Fruit fly (Drosophila melanogaster) whole organism, embryonic: ENCODE results near the gene Scgalpha.

Experiments
- Antp ChIP-seq: fragments of 200-800 bp; sonication (Bioruptor generic); optimal IDR thresholded peaks from 3 replicates; lab custom pipeline; 2016; ENCODE audit warnings: missing biosample characterization, missing genetic modification characterization
- Bteb2 ChIP-seq: fragments of 200-800 bp; sonication (Bioruptor generic); optimal IDR thresholded peaks from 2 replicates; lab custom pipeline; 2016; ENCODE audit warnings: missing biosample characterization, missing genetic modification characterization
- CG1024 ChIP-seq: fragments of 200-800 bp; sonication (Bioruptor generic); IDR thresholded peaks from 2 replicates; pipeline ENCODE4 v1.3.6; 2022; ENCODE audit warnings: missing biosample characterization, missing genetic modification characterization
- CG10274 ChIP-seq: fragments of 200-800 bp; sonication (Bioruptor generic); optimal IDR thresholded peaks from 3 replicates; lab custom pipeline; 2017; ENCODE audit warnings: missing biosample characterization, mild to moderate bottlenecking, missing genetic modification characterization
- CG10654 ChIP-seq: fragments of 200-800 bp; sonication (Bioruptor generic); optimal IDR thresholded peaks from 2 replicates; lab custom pipeline; 2016; ENCODE audit warnings: missing biosample characterization, missing genetic modification characterization
- CG11093 ChIP-seq: fragments of 200-800 bp; sonication (Bioruptor generic); IDR thresholded peaks from 3 replicates; pipeline ENCODE4 v1.3.6; 2022; ENCODE audit warnings: missing biosample characterization, missing genetic modification characterization
- CG11504 ChIP-seq: fragments of 200-800 bp; sonication (Bioruptor generic); optimal IDR thresholded peaks from 3 replicates; lab custom pipeline; 2019; ENCODE audit warnings: missing biosample characterization, mild to moderate bottlenecking, missing genetic modification characterization, moderate library complexity
- CG14441 ChIP-seq: fragments of 200-800 bp; sonication (Bioruptor generic); IDR thresholded peaks from 2 replicates; pipeline ENCODE4 v1.3.6; 2022; ENCODE audit warnings: missing biosample characterization, missing genetic modification characterization
- CG14965 ChIP-seq: fragments of 200-800 bp; sonication (Bioruptor generic); optimal IDR thresholded peaks from 2 replicates; lab custom pipeline; 2016; ENCODE audit warnings: missing biosample characterization, missing genetic modification characterization, borderline replicate concordance
- CG15011 ChIP-seq: fragments of 200-800 bp; sonication (Bioruptor generic); optimal IDR thresholded peaks from 3 replicates; lab custom pipeline; 2018; ENCODE audit warnings: missing biosample characterization, mild to moderate bottlenecking, missing genetic modification characterization
- CG1602 ChIP-seq: fragments of 200-800 bp; sonication (Bioruptor generic); optimal IDR thresholded peaks from 3 replicates; lab custom pipeline; 2016; ENCODE audit warnings: missing biosample characterization, missing genetic modification characterization
- CG17186 ChIP-seq: fragments of 200-800 bp; sonication (Bioruptor generic); optimal IDR thresholded peaks from 3 replicates; lab custom pipeline; 2017; ENCODE audit warnings: missing biosample characterization, missing genetic modification reagents, missing genetic modification characterization
- CG17385 ChIP-seq: fragments of 200-800 bp; sonication (Bioruptor generic); optimal IDR thresholded peaks from 3 replicates; lab custom pipeline; 2018; ENCODE audit warnings: missing biosample characterization, mild to moderate bottlenecking, missing genetic modification characterization
- CG17829 ChIP-seq: fragments of 200-800 bp; optimal IDR thresholded peaks from 2 replicates; lab custom pipeline; 2019; ENCODE audit warnings: missing biosample characterization, mild to moderate bottlenecking, missing genetic modification characterization, moderate library complexity
- CG34376 ChIP-seq: fragments of 200-800 bp; sonication (Bioruptor generic); optimal IDR thresholded peaks from 2 replicates; lab custom pipeline; 2018; ENCODE audit warnings: missing biosample characterization, mild to moderate bottlenecking, missing genetic modification characterization
- CG43689 ChIP-seq: fragments of 200-800 bp; sonication (Bioruptor generic); IDR thresholded peaks from 2 replicates; pipeline ENCODE4 v1.3.6; 2022; ENCODE audit warnings: missing biosample characterization, missing genetic modification characterization
- CG6254 ChIP-seq: fragments of 200-800 bp; sonication (Bioruptor generic); optimal IDR thresholded peaks from 3 replicates; lab custom pipeline; 2017; ENCODE audit warnings: mild to moderate bottlenecking, missing biosample characterization, missing genetic modification reagents, missing genetic modification characterization
- CG6689 ChIP-seq: fragments of 200-800 bp; sonication (Bioruptor generic); IDR thresholded peaks from 2 replicates; pipeline ENCODE4 v1.3.6; 2022; ENCODE audit warnings: missing biosample characterization, missing genetic modification characterization
- CG7786 ChIP-seq: fragments of 200-800 bp; sonication (Bioruptor generic); optimal IDR thresholded peaks from 2 replicates; lab custom pipeline; 2016; ENCODE audit warnings: missing biosample characterization, missing genetic modification characterization
- CG7928 ChIP-seq: fragments of 200-800 bp; sonication (Bioruptor generic); optimal IDR thresholded peaks from 2 replicates; lab custom pipeline; 2017; ENCODE audit warnings: missing biosample characterization, mild to moderate bottlenecking, missing genetic modification characterization
- CG8089 ChIP-seq: fragments of 200-800 bp; sonication (Bioruptor generic); optimal IDR thresholded peaks from 3 replicates; lab custom pipeline; 2016; ENCODE audit warnings: missing biosample characterization, missing genetic modification characterization
- CG8281 ChIP-seq: fragments of 200-800 bp; sonication (Bioruptor generic); optimal IDR thresholded peaks from 2 replicates; lab custom pipeline; 2018; ENCODE audit warnings: missing biosample characterization, mild to moderate bottlenecking, missing genetic modification characterization, moderate library complexity
- CG9932 ChIP-seq: fragments of 200-800 bp; sonication (Bioruptor generic); IDR thresholded peaks from 2 replicates; pipeline ENCODE4 v1.3.6; 2022; ENCODE audit warnings: missing biosample characterization, missing genetic modification characterization
- Ets97D ChIP-seq: fragments of 200-800 bp; sonication (Bioruptor generic); optimal IDR thresholded peaks from 3 replicates; lab custom pipeline; 2016; ENCODE audit warnings: missing biosample characterization, missing genetic modification characterization
- Fer2 ChIP-seq: fragments of 200-800 bp; sonication (Bioruptor generic); optimal IDR thresholded peaks from 2 replicates; lab custom pipeline; 2018; ENCODE audit warnings: missing biosample characterization, mild to moderate bottlenecking, missing genetic modification characterization, moderate library complexity
- NC2α ChIP-seq: fragments of 200-800 bp; sonication (Bioruptor generic); optimal IDR thresholded peaks from 2 replicates; lab custom pipeline; 2016; ENCODE audit warnings: missing biosample characterization, missing genetic modification characterization
- Neu2 ChIP-seq: fragments of 200-800 bp; sonication (Bioruptor generic); optimal IDR thresholded peaks from 3 replicates; lab custom pipeline; 2016; ENCODE audit warnings: missing biosample characterization, missing genetic modification characterization, borderline replicate concordance
- Ptx1 ChIP-seq: fragments of 200-800 bp; sonication (Bioruptor generic); IDR thresholded peaks from 2 replicates; pipeline ENCODE4 v1.3.6; 2022; ENCODE audit warnings: missing biosample characterization, missing genetic modification characterization
- Six4 ChIP-seq: fragments of 200-800 bp; sonication (Bioruptor generic); optimal IDR thresholded peaks from 2 replicates; lab custom pipeline; 2016; ENCODE audit warnings: missing biosample characterization, missing genetic modification characterization
- al ChIP-seq: fragments of 200-800 bp; sonication (Bioruptor generic); IDR thresholded peaks from 2 replicates; pipeline ENCODE4 v1.3.6; 2022; ENCODE audit warnings: missing biosample characterization, missing genetic modification characterization
- amos ChIP-seq: fragments of 200-800 bp; sonication (Bioruptor generic); IDR thresholded peaks from 2 replicates; pipeline ENCODE4 v1.3.6; 2022; ENCODE audit warnings: missing biosample characterization, missing genetic modification characterization; ENCODE audit not compliant: partially characterized antibody
- aop ChIP-seq: fragments of 200-800 bp; sonication (Bioruptor generic); IDR thresholded peaks from 2 replicates; pipeline ENCODE4 v1.3.6; 2022; ENCODE audit warnings: missing biosample characterization, missing genetic modification characterization
- ara ChIP-seq: fragments of 200-800 bp; sonication (Bioruptor generic); IDR thresholded peaks from 2 replicates; pipeline ENCODE4 v1.3.6; 2022; ENCODE audit warnings: missing biosample characterization, missing genetic modification characterization
- bigmax ChIP-seq: fragments of 200-800 bp; sonication (Bioruptor generic); optimal IDR thresholded peaks from 2 replicates; lab custom pipeline; 2018; ENCODE audit warnings: missing biosample characterization, mild to moderate bottlenecking, missing genetic modification characterization
- crol ChIP-seq: fragments of 200-800 bp; sonication (Bioruptor generic); IDR thresholded peaks from 2 replicates; pipeline ENCODE4 v1.3.6; 2022; ENCODE audit warnings: missing biosample characterization, missing genetic modification characterization
- emc ChIP-seq: fragments of 200-800 bp; sonication (Bioruptor generic); optimal IDR thresholded peaks from 2 replicates; lab custom pipeline; 2016; ENCODE audit warnings: missing biosample characterization, missing genetic modification characterization
- her ChIP-seq: fragments of 200-800 bp; sonication (Bioruptor generic); optimal IDR thresholded peaks from 2 replicates; lab custom pipeline; 2016; ENCODE audit warnings: missing biosample characterization, missing genetic modification characterization
- lbe ChIP-seq: fragments of 200-800 bp; sonication (Bioruptor generic); optimal IDR thresholded peaks from 2 replicates; lab custom pipeline; 2016; ENCODE audit warnings: missing biosample characterization, mild to moderate bottlenecking, missing genetic modification characterization
- lmd ChIP-seq: fragments of 200-800 bp; sonication (Bioruptor generic); IDR thresholded peaks from 2 replicates; pipeline ENCODE4 v1.3.6; 2022; ENCODE audit warnings: missing biosample characterization, missing genetic modification characterization
- maf-S ChIP-seq: fragments of 200-800 bp; sonication (Bioruptor generic); optimal IDR thresholded peaks from 2 replicates; lab custom pipeline; 2016; ENCODE audit warnings: missing biosample characterization, missing genetic modification characterization
- mld ChIP-seq: fragments of 200-800 bp; sonication (Bioruptor generic); IDR thresholded peaks from 3 replicates; pipeline ENCODE4 v1.3.6; 2022; ENCODE audit warnings: missing biosample characterization, missing genetic modification characterization; ENCODE audit not compliant: partially characterized antibody
- oc ChIP-seq: fragments of 200-800 bp; sonication (Bioruptor generic); optimal IDR thresholded peaks from 2 replicates; lab custom pipeline; 2018; ENCODE audit warnings: missing biosample characterization, mild to moderate bottlenecking, missing genetic modification characterization, moderate library complexity
- psq ChIP-seq: fragments of 200-800 bp; sonication (Bioruptor generic); optimal IDR thresholded peaks from 2 replicates; lab custom pipeline; 2017; ENCODE audit warnings: missing biosample characterization, missing genetic modification characterization
- slbo ChIP-seq: fragments of 200-800 bp; sonication (Bioruptor generic); IDR thresholded peaks from 2 replicates; pipeline ENCODE4 v1.3.6; 2022; ENCODE audit warnings: missing biosample characterization, missing genetic modification characterization
- stwl ChIP-seq: fragments of 200-800 bp; sonication (Bioruptor generic); optimal IDR thresholded peaks from 3 replicates; lab custom pipeline; 2018; ENCODE audit warnings: missing biosample characterization, mild to moderate bottlenecking, missing genetic modification characterization, moderate library complexity
- tio ChIP-seq: fragments of 200-800 bp; sonication (Bioruptor generic); optimal IDR thresholded peaks from 2 replicates; lab custom pipeline; 2017; ENCODE audit warnings: missing biosample characterization, missing genetic modification characterization, inconsistent platforms
- toy ChIP-seq: fragments of 200-800 bp; sonication (Bioruptor generic); IDR thresholded peaks from 2 replicates; pipeline ENCODE4 v1.3.6; 2022; ENCODE audit warnings: missing biosample characterization, missing genetic modification characterization
- vfl ChIP-seq: fragments of 200-800 bp; sonication (Bioruptor generic); optimal IDR thresholded peaks from 2 replicates; lab custom pipeline; 2016; ENCODE audit warnings: missing biosample characterization, missing genetic modification characterization
- zf30C ChIP-seq: fragments of 200-800 bp; sonication (Bioruptor generic); optimal IDR thresholded peaks from 3 replicates; lab custom pipeline; 2018; ENCODE audit warnings: missing biosample characterization, mild to moderate bottlenecking, missing genetic modification characterization
- zfh2 ChIP-seq: fragments of 200-800 bp; sonication (Bioruptor generic); optimal IDR thresholded peaks from 2 replicates; lab custom pipeline; 2016; ENCODE audit warnings: missing biosample characterization, missing genetic modification characterization

Gene Scgalpha

dm6 chr2L:8277561-8278201 lies 25.5 kb upstream of the Scgalpha start (continued):
- TF ChIP-seq CG7928 (GFP tag; lab: Kevin White, UChicago) (peak; percentile 69), ara (GFP tag; lab: Robert Waterston, UW) (peak; percentile 99), CG11093 (GFP tag; lab: Robert Waterston, UW) (peak; percentile 97), CG17186 (peak; percentile 81), CG8089 (peak; percentile 91), CG9932 (GFP tag; lab: Robert Waterston, UW) (peak; percentile 93), slbo (GFP tag; lab: Robert Waterston, UW) (peak; percentile 97), Antp (GFP tag; lab: Kevin White, UChicago) (peak; percentile 58), Six4 (GFP tag; lab: Kevin White, UChicago) (peak; percentile 98), Ets97D (GFP tag; lab: Kevin White, UChicago) (peak; percentile 83), CG6689 (GFP tag; lab: Robert Waterston, UW) (peak; percentile 99), bigmax (GFP tag; lab: Kevin White, UChicago) (peak; percentile 61), tio (peak; percentile 96), emc (peak; percentile 63), CG11504 (peak; percentile 96), CG7786 (GFP tag; lab: Kevin White, UChicago) (peak; percentile 75), her (GFP tag; lab: Kevin White, UChicago) (peak; percentile 34), NC2α (GFP tag; lab: Kevin White, UChicago) (peak; percentile 90), toy (GFP tag; lab: Robert Waterston, UW) (peak; percentile 94), amos (peak; percentile 28; the same call in 1 of the 2 replicates), al (GFP tag; lab: Robert Waterston, UW) (peak; percentile 94), stwl (tag; lab: Kevin White, UChicago) (peak; percentile 90), mld (GFP tag; lab: Robert Waterston, UW) (no peak), CG43689 (GFP tag; lab: Robert Waterston, UW) (peak; percentile 98), Bteb2 (GFP tag; lab: Kevin White, UChicago) (peak; percentile 93), CG15011 (GFP tag; lab: Kevin White, UChicago) (peak; percentile 94), crol (peak; percentile 84), CG10654 (GFP tag; lab: Kevin White, UChicago) (peak; percentile 97), CG17829 (tag; lab: Kevin White, UChicago) (peak; percentile 97), lbe (GFP tag; lab: Kevin White, UChicago) (peak; percentile 99), zfh2 (GFP tag; lab: Kevin White, UChicago) (peak; percentile 67), CG17385 (GFP tag; lab: Kevin White, UChicago) (peak; percentile 96), CG1602 (GFP tag; lab: Kevin White, UChicago) (peak; percentile 99), CG10274 (peak; percentile 89), Neu2 (GFP tag; lab: Kevin White, UChicago) (peak; percentile 72), CG14965 (GFP tag; lab: Kevin White, UChicago) (peak; percentile 68), psq (GFP tag; lab: Kevin White, UChicago) (peak; percentile 93), lmd (peak; percentile 98), Fer2 (tag; lab: Kevin White, UChicago) (peak; percentile 86), CG14441 (peak; percentile 98), zf30C (GFP tag; lab: Kevin White, UChicago) (peak; percentile 98), CG8281 (peak; percentile 88), maf-S (peak; percentile 86), aop (GFP tag; lab: Robert Waterston, UW) (peak; percentile 94), CG34376 (GFP tag; lab: Kevin White, UChicago) (peak; percentile 73), Ptx1 (GFP tag; lab: Robert Waterston, UW) (peak; percentile 99), CG6254 (peak; percentile 96), CG1024 (GFP tag; lab: Robert Waterston, UW) (peak; percentile 97), vfl (peak; percentile 92), oc (tag; lab: Kevin White, UChicago) (peak; percentile 99)
